Worm (Caenorhabditis elegans): Measurements from ENCODE around the gene F59B10.3.
A peak's percentile ranks its signal among the peaks of the same experiment; 100 is the strongest.

F59B10.3 gene

DNA sequence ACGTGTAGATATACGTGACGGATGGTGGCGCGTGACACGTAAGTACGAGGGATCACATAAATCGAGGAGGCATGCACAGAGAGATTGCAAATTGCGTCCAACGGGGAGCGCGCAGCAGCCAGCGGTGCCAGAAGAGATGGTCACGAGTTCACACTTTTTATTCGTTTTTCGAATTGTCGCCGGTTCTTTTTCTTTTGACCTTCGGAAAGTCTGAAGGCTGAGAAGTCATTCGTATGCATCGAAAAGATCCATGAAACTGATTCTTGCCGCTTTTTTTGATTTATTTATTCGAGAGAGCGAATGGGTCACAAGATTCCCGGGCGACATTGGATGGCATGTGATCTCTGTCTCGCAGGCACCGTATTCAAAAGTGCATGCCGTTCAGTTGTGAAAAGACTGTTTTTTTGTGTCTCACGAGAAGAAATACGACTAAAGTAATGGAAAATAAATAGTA lies 48.6 kb downstream of the F59B10.3 start (continued):
- peak; percentile 70 for TF ChIP-seq sox-4 (tag; optimal IDR thresholded peaks at IDR 0.05)
- no peak for TF ChIP-seq nhr-12 (tag; optimal IDR thresholded peaks at IDR 0.05)
- TF ChIP-seq mep-1 (tag; optimal IDR thresholded peaks at IDR 0.05) = peak; percentile 82
- peak; percentile 58 for TF ChIP-seq isw-1 (GFP tag; IDR thresholded peaks at IDR 0.05)
- TF ChIP-seq unc-30 (tag; optimal IDR thresholded peaks at IDR 0.05) = no peak
- TF ChIP-seq sptf-1 (tag; optimal IDR thresholded peaks at IDR 0.05) = no peak
- TF ChIP-seq alr-1 (tag; optimal IDR thresholded peaks at IDR 0.05; ENCODE audit: borderline replicate concordance) = no peak
- TF ChIP-seq hlh-17 (GFP tag; optimal IDR thresholded peaks at IDR 0.05; ENCODE audit: borderline replicate concordance) = no peak
- peak; percentile 93 for TF ChIP-seq snu-23 (GFP tag; optimal IDR thresholded peaks at IDR 0.05)
- peak; percentile 87 for TF ChIP-seq xbp-1 (tag; optimal IDR thresholded peaks at IDR 0.05)
- no peak for TF ChIP-seq F16B12.6 (tag; optimal IDR thresholded peaks at IDR 0.05)
- peak; percentile 31 for TF ChIP-seq snpc-4 (tag; optimal IDR thresholded peaks at IDR 0.05)
- TF ChIP-seq unc-86 (tag; optimal IDR thresholded peaks at IDR 0.05) = peak; percentile 78
- peak; percentile 76 for TF ChIP-seq ztf-4 (tag; optimal IDR thresholded peaks at IDR 0.05)
- peak; percentile 87 for TF ChIP-seq mab-9 (GFP tag; IDR thresholded peaks at IDR 0.05)
- TF ChIP-seq sup-37 (GFP tag; optimal IDR thresholded peaks at IDR 0.05) = peak; percentile 51
- peak; percentile 77 for TF ChIP-seq pax-3 (tag; optimal IDR thresholded peaks at IDR 0.05)
- no peak for TF ChIP-seq hlh-4 (tag; optimal IDR thresholded peaks at IDR 0.05)
- no peak for TF ChIP-seq zag-1 (tag; optimal IDR thresholded peaks at IDR 0.05)
- TF ChIP-seq irx-1 (tag; optimal IDR thresholded peaks at IDR 0.05) = peak; percentile 78
- no peak for TF ChIP-seq nhr-28 (tag; optimal IDR thresholded peaks at IDR 0.05)
- TF ChIP-seq C04F5.9 (tag; optimal IDR thresholded peaks at IDR 0.05) = peak; percentile 22
- no peak for TF ChIP-seq tlp-1 (tag; optimal IDR thresholded peaks at IDR 0.05)
- peak; percentile 88 for TF ChIP-seq nhr-47 (tag; optimal IDR thresholded peaks at IDR 0.05)
- peak; percentile 10 for TF ChIP-seq fkh-10 (GFP tag; optimal IDR thresholded peaks at IDR 0.05)
- peak; percentile 12 to 56 (median 37) for TF ChIP-seq ceh-82 (tag; optimal IDR thresholded peaks at IDR 0.05)
- TF ChIP-seq ama-1 (optimal IDR thresholded peaks at IDR 0.05) = peak; percentile 58
- TF ChIP-seq vab-15 (tag; optimal IDR thresholded peaks at IDR 0.05) = no peak
- TF ChIP-seq ceh-88 (GFP tag; IDR thresholded peaks at IDR 0.05) = peak; percentile 80
- TF ChIP-seq skn-1 (tag; optimal IDR thresholded peaks at IDR 0.05) = peak; percentile 45
- TF ChIP-seq nhr-20 (tag; optimal IDR thresholded peaks at IDR 0.05) = peak; percentile 95
- no peak for TF ChIP-seq ceh-8 (GFP tag; optimal IDR thresholded peaks at IDR 0.05)
- no peak for TF ChIP-seq egl-27 (tag; optimal IDR thresholded peaks at IDR 0.05)
- TF ChIP-seq unc-98 (GFP tag; IDR thresholded peaks at IDR 0.05) = no peak
- TF ChIP-seq lin-14 (GFP tag; optimal IDR thresholded peaks at IDR 0.05) = peak; percentile 97

DNA sequence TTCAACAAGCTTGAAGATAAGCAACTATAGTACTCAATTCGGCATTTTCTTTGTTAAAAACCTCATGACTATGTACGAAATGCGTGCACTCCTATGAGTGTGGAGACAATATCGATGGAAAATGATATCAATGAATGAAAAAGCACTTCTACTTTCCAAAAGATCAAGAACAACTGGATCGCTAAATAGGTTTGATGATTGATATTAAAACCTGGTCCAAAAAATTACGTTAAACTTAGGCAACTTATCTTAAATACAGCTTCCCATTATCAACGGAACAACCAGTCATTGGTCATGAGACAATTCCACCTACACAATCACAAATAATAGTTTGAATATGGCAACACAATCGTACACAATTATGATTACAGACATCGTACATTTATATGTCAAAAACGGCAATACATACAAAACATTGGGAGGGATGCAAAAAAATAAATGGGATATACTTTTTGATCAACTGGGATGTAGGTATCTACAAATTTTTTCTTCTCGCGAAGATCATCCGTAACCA lies 49.4 kb downstream of the F59B10.3 start:
- no peak for TF ChIP-seq ets-5 (GFP tag; IDR thresholded peaks at IDR 0.05)
- TF ChIP-seq lin-15B (tag; optimal IDR thresholded peaks at IDR 0.05) = no peak
- no peak for TF ChIP-seq nhr-84 (tag; optimal IDR thresholded peaks at IDR 0.05)
- no peak for TF ChIP-seq nhr-77 (tag; optimal IDR thresholded peaks at IDR 0.05)
- TF ChIP-seq mdl-1 (tag; optimal IDR thresholded peaks at IDR 0.05) = no peak
- TF ChIP-seq C34B4.2 (tag; optimal IDR thresholded peaks at IDR 0.05) = no peak
- no peak for TF ChIP-seq unc-130 (tag; optimal IDR thresholded peaks at IDR 0.05)
- TF ChIP-seq ceh-8 (GFP tag; optimal IDR thresholded peaks at IDR 0.05) = no peak
- TF ChIP-seq isw-1 (GFP tag; IDR thresholded peaks at IDR 0.05) = no peak
- no peak for TF ChIP-seq lin-39 (tag; optimal IDR thresholded peaks at IDR 0.05)
- TF ChIP-seq swsn-7 (tag; optimal IDR thresholded peaks at IDR 0.05) = no peak
- no peak for TF ChIP-seq grh-1 (GFP tag; IDR thresholded peaks at IDR 0.05)
- peak; percentile 66 for TF ChIP-seq elt-2 (tag; optimal IDR thresholded peaks at IDR 0.05)
- no peak for TF ChIP-seq ces-1 (GFP tag; optimal IDR thresholded peaks at IDR 0.05)
- TF ChIP-seq aly-2 (tag; optimal IDR thresholded peaks at IDR 0.05) = peak; percentile 63
- TF ChIP-seq zip-4 (GFP tag; optimal IDR thresholded peaks at IDR 0.05) = no peak
- TF ChIP-seq ama-1 (optimal IDR thresholded peaks at IDR 0.05) = peak; percentile 3
- TF ChIP-seq nhr-28 (tag; optimal IDR thresholded peaks at IDR 0.05) = no peak
- no peak for TF ChIP-seq ztf-4 (tag; optimal IDR thresholded peaks at IDR 0.05)
- TF ChIP-seq snpc-4 (tag; optimal IDR thresholded peaks at IDR 0.05) = no peak
- TF ChIP-seq rnt-1 (tag; optimal IDR thresholded peaks at IDR 0.05) = no peak
- TF ChIP-seq nhr-19 (GFP tag; conservative IDR thresholded peaks at IDR 0.05) = no peak
- no peak for TF ChIP-seq fkh-4 (tag; optimal IDR thresholded peaks at IDR 0.05; ENCODE audit: borderline replicate concordance)
- no peak for TF ChIP-seq mab-9 (GFP tag; IDR thresholded peaks at IDR 0.05)
- no peak for TF ChIP-seq ztf-11 (tag; optimal IDR thresholded peaks at IDR 0.05)
- TF ChIP-seq aha-1 (tag; optimal IDR thresholded peaks at IDR 0.05) = no peak
